Worm (Caenorhabditis elegans): ENCODE data around the gene ZK632.10.

Gene ZK632.10

DNA sequence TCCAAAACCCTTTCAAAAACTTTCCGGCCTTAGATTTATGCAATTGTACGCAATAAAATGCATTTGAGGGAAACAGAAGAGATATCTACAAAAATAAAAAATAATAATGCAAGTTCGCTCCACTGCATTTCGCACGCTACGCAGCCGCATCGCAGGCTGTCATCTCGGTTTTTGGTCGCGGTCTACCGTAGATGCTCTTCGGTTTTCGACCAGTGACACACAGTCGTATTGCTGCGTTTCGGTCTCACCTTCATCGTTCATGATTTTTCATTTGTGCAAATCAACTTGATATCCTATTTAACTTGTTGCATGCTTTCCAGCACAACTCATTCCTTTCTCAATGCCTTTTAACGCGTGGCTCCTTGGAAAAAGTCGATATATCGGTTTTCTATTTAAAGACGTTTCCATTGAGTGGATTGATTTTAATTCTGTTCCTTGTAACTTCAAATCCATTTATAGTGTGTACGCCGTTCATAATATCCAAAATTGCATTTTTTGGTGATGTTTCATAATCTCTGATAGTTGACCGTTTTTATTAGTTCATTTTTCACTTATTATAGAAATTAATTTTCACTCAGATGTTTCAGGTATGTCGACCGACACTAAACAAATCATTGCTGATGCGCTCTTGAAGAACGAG lies 46.7 kb downstream of the ZK632.10 start, which contains the start of gene vha-1 (continued):
- TF ChIP-seq Y53G8AR.9 (GFP tag; conservative IDR thresholded peaks at IDR 0.05) (peak; percentile 63), tbp1 (GFP tag; optimal IDR thresholded peaks at IDR 0.05) (peak; percentile 62), rcor-1 (GFP tag; IDR thresholded peaks at IDR 0.05) (peak; percentile 77; the same call in 1 of the 2 replicates), ceh-91 (GFP tag; IDR thresholded peaks at IDR 0.05) (no peak), F55B11.4 (tag; optimal IDR thresholded peaks at IDR 0.05; ENCODE audit: borderline replicate concordance, insufficient read depth) (no peak), unc-62 (GFP tag; optimal IDR thresholded peaks at IDR 0.05) (peak; percentile 18), lin-26 (GFP tag; IDR thresholded peaks at IDR 0.05) (peak; percentile 75), F37B4.10 (GFP tag; IDR thresholded peaks at IDR 0.05) (no peak), let-607 (tag; optimal IDR thresholded peaks at IDR 0.05) (peak; percentile 87 to 91), attf-3 (GFP tag; conservative IDR thresholded peaks at IDR 0.05) (no peak; the same call in 1 of the 2 replicates), Y53F4B.3 (GFP tag; IDR thresholded peaks at IDR 0.05) (no peak), attf-6 (GFP tag; IDR thresholded peaks at IDR 0.05) (no peak), tlf-1 (GFP tag; optimal IDR thresholded peaks at IDR 0.05) (peak; percentile 66), ceh-79 (tag; optimal IDR thresholded peaks at IDR 0.05) (no peak), bed-2 (GFP tag; IDR thresholded peaks at IDR 0.05) (no peak), ceh-27 (GFP tag; optimal IDR thresholded peaks at IDR 0.05) (peak; percentile 87), sea-2 (GFP tag; IDR thresholded peaks at IDR 0.05) (no peak), unc-130 (GFP tag; optimal IDR thresholded peaks at IDR 0.05) (no peak), ztf-26 (tag; optimal IDR thresholded peaks at IDR 0.05) (peak; percentile 67), somi-1 (GFP tag; optimal IDR thresholded peaks at IDR 0.05) (peak; percentile 31), mes-4 (tag; optimal IDR thresholded peaks at IDR 0.05) (no peak)

DNA sequence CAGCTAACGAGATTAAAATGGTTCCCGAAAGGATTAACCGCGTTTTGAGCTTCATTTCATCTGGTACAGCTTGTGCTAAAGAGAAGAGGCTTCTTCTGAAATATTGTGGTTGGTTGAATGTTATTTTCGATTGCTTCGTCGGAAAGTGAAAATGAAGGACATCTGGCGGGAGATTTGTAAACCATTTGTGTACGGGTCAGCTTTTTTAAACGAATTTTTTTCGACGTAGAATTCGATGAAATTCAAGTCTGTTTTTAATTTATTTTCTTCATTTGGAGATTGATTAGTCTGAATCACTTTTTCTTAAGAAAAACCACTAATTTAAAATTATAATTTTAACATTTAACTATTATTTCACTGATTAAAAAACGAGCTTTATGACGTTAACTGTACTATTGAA lies 47.3 kb downstream of the ZK632.10 start, which contains the start of gene sqv-3:
sqv-3 (minus strand) TSS at position 101 of the 400 bp plus-strand sequence.
- TF ChIP-seq mxl-1 (tag; optimal IDR thresholded peaks at IDR 0.05) = no peak
- 0 out of 2 replicates have a peak, but pooled peaks have one; percentile 55 for TF ChIP-seq madf-3 (GFP tag; IDR thresholded peaks at IDR 0.05)

DNA sequence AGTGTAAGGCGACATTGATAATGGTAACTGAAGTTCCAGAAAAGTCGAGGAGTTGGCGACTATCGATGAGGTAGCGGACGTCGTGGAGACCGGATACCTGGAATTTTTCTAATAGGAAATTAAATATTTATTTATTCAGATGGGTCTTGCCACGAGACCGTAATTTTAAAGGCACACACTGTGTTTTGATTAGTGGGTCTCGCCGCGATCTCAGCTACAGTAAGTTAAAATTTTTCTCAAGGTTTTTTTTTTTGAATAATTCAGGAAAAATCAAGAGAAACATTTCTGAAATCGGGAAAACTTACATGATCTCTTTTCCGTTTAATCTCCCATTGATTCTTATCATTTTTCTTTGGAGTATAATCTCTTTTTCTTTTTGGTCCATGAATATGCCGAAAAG lies 48.4 kb downstream of the ZK632.10 start:
- TF ChIP-seq mes-4 (tag; optimal IDR thresholded peaks at IDR 0.05) = no peak
- TF ChIP-seq C06A6.2 (GFP tag; conservative IDR thresholded peaks at IDR 0.05) = no peak
- TF ChIP-seq mcd-1 (GFP tag; IDR thresholded peaks at IDR 0.05) = no peak
- TF ChIP-seq mel-28 (tag; optimal IDR thresholded peaks at IDR 0.05; ENCODE audit: borderline replicate concordance) = no peak
- peak; percentile 55; the same call in 1 of the 2 replicates for TF ChIP-seq F33H1.4 (GFP tag; IDR thresholded peaks at IDR 0.05)
- no peak for TF ChIP-seq Y53G8AR.9 (GFP tag; conservative IDR thresholded peaks at IDR 0.05)
- TF ChIP-seq atf-7 (tag; optimal IDR thresholded peaks at IDR 0.05) = no peak
- no peak for TF ChIP-seq hlh-12 (tag; optimal IDR thresholded peaks at IDR 0.05)
- TF ChIP-seq nhr-27 (tag; optimal IDR thresholded peaks at IDR 0.05) = no peak
- TF ChIP-seq nfyb-1 (GFP tag; IDR thresholded peaks at IDR 0.05) = no peak
- peak; percentile 52 for TF ChIP-seq lsl-1 (GFP tag; optimal IDR thresholded peaks at IDR 0.05)
- TF ChIP-seq F52B5.7 (tag; optimal IDR thresholded peaks at IDR 0.05) = no peak
- no peak for TF ChIP-seq K11D2.4 (GFP tag; IDR thresholded peaks at IDR 0.05)
- TF ChIP-seq Y67H2A.10 (GFP tag; conservative IDR thresholded peaks at IDR 0.05) = no peak
- no peak for TF ChIP-seq hrde-1 (tag; optimal IDR thresholded peaks at IDR 0.05; ENCODE audit: borderline replicate concordance)
- TF ChIP-seq T07F8.4 (tag; optimal IDR thresholded peaks at IDR 0.05) = no peak
- TF ChIP-seq tlf-1 (GFP tag; optimal IDR thresholded peaks at IDR 0.05) = no peak
- TF ChIP-seq mxl-1 (tag; optimal IDR thresholded peaks at IDR 0.05) = no peak
- TF ChIP-seq ceh-27 (GFP tag; optimal IDR thresholded peaks at IDR 0.05) = no peak
- no peak for TF ChIP-seq attf-3 (GFP tag; conservative IDR thresholded peaks at IDR 0.05)
- TF ChIP-seq tbp1 (GFP tag; optimal IDR thresholded peaks at IDR 0.05) = no peak
- TF ChIP-seq hlh-26 (GFP tag; conservative IDR thresholded peaks at IDR 0.05) = no peak
- no peak for TF ChIP-seq ztf-18 (tag; optimal IDR thresholded peaks at IDR 0.05)
- TF ChIP-seq bed-1 (GFP tag; IDR thresholded peaks at IDR 0.05) = no peak
- no peak for TF ChIP-seq nfya-1 (tag; optimal IDR thresholded peaks at IDR 0.05; ENCODE audit: borderline replicate concordance, insufficient read depth)
- TF ChIP-seq madf-3 (GFP tag; IDR thresholded peaks at IDR 0.05) = 0 out of 2 replicates have a peak, but pooled peaks have one; percentile 53
- TF ChIP-seq lag-1 (GFP tag; IDR thresholded peaks at IDR 0.05) = no peak
- TF ChIP-seq xnd-1 (tag; optimal IDR thresholded peaks at IDR 0.05) = peak; percentile 19
- no peak for TF ChIP-seq rec-8 (tag; optimal IDR thresholded peaks at IDR 0.05)

Data from whole organism, young adult.